Fruit fly (Drosophila melanogaster): ENCODE measurements around the gene cact.

DNA sequence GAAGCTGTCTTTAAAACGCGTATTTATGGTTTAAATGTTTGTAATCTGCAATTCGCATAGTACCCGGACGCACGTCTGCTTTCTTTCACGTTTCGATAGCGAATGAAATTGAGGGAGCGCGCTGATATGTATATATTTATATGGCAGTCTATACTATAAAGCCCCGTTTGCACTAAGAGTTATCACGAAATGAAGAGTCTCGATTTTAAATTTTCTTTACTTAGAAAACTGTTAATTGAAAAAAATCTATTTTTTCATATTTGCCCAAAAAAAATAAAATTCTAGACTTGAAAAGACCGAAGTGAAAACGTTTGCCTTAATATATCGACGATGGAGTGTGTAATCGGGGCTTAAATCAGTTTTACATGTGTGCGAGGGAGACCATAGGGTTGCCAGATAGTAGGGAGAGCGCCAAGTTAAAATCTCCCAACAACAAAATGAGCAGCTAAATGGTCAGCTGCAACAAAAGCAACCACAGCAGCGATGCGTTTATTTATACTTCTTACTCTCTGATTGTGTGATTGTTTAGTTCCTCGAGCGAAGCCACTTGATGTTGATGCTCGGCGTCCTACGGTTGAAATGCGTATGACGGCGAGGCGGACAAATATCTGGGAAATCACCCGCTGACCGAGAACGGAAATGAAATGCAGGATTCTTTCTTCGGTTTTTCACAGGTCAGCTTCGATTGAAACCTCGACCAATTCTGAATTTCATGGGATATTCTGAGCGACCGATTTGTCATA lies at the start of gene cact:
- TF ChIP-seq D (optimal IDR thresholded peaks at IDR 0.05), result no peak
- peak; percentile 81 for TF ChIP-seq D (GFP tag; optimal IDR thresholded peaks at IDR 0.05)
- 0 out of 3 replicates have a peak, but pooled peaks have one; percentile 53 for TF ChIP-seq C15 (GFP tag; IDR thresholded peaks at IDR 0.05)
- peak; percentile 80 for TF ChIP-seq Usf (GFP tag; optimal IDR thresholded peaks at IDR 0.05)
- peak; percentile 69 for TF ChIP-seq Dp (GFP tag; optimal IDR thresholded peaks at IDR 0.05)
- TF ChIP-seq cas (GFP tag; IDR thresholded peaks at IDR 0.05), result peak; percentile 45; the same call in 1 of the 2 replicates
- peak; percentile 76 for TF ChIP-seq gcm2 (GFP tag; optimal IDR thresholded peaks at IDR 0.05)
- peak; percentile 84 for TF ChIP-seq CG30431 (GFP tag; optimal IDR thresholded peaks at IDR 0.05)
- TF ChIP-seq pan (optimal IDR thresholded peaks at IDR 0.05), result no peak
- peak in 1 of 2 experiments; percentile 89 for TF ChIP-seq pan (GFP tag; optimal IDR thresholded peaks at IDR 0.05 in 1 of 2, IDR thresholded peaks at IDR 0.05 in 1 of 2)
- TF ChIP-seq mam (GFP tag; optimal IDR thresholded peaks at IDR 0.05), result peak; percentile 95
- peak; percentile 71 for TF ChIP-seq tap (tag; optimal IDR thresholded peaks at IDR 0.05)
- TF ChIP-seq klu (GFP tag; IDR thresholded peaks at IDR 0.05), result peak; percentile 86
- TF ChIP-seq CG2202 (tag; optimal IDR thresholded peaks at IDR 0.05), result peak; percentile 76
- peak; percentile 85 for TF ChIP-seq CG11247 (GFP tag; IDR thresholded peaks at IDR 0.05)

Measured in whole organism, embryonic.